Worm (Caenorhabditis elegans): ENCODE results near the gene dhhc-4.

- TF ChIP-seq ref-1 (GFP tag; conservative IDR thresholded peaks at IDR 0.05), result no peak
- no peak for TF ChIP-seq ztf-23 (GFP tag; IDR thresholded peaks at IDR 0.05)
- TF ChIP-seq klf-2 (GFP tag; conservative IDR thresholded peaks at IDR 0.05), result no peak
- TF ChIP-seq med-1 (GFP tag; optimal IDR thresholded peaks at IDR 0.05; ENCODE audit: insufficient read depth), result no peak
- TF ChIP-seq T22C8.4 (GFP tag; IDR thresholded peaks at IDR 0.05), result no peak
- TF ChIP-seq cog-1 (tag; optimal IDR thresholded peaks at IDR 0.05), result no peak
- TF ChIP-seq ztf-29 (GFP tag; IDR thresholded peaks at IDR 0.05), result no peak
Measured at ce11 chrIII:9912501-9912900, 44.9 kb upstream of the dhhc-4 start.
